Fruit fly (Drosophila melanogaster) whole organism, embryonic: ENCODE measurements around the gene DZIP1.

Source experiments
- Atf-2 ChIP-seq: fragments of 200-800 bp; sonication (Bioruptor generic); optimal IDR thresholded peaks from 2 replicates; lab custom pipeline; 2016; ENCODE audit warnings: missing biosample characterization, missing genetic modification characterization
- CG1233 ChIP-seq: fragments of 200-800 bp; sonication (Bioruptor generic); optimal IDR thresholded peaks from 4 replicates; lab custom pipeline; 2018; ENCODE audit warnings: missing biosample characterization, mild to moderate bottlenecking, missing genetic modification characterization
- CG13424 ChIP-seq: fragments of 200-800 bp; sonication (Bioruptor generic); optimal IDR thresholded peaks from 2 replicates; lab custom pipeline; 2019; ENCODE audit warnings: missing biosample characterization, mild to moderate bottlenecking, missing genetic modification characterization, moderate library complexity
- CG14441 ChIP-seq: fragments of 200-800 bp; sonication (Bioruptor generic); IDR thresholded peaks from 2 replicates; pipeline ENCODE4 v1.3.6; 2022; ENCODE audit warnings: missing biosample characterization, missing genetic modification characterization
- CG14710 ChIP-seq: fragments of 200-800 bp; sonication (Bioruptor generic); optimal IDR thresholded peaks from 3 replicates; lab custom pipeline; 2019; ENCODE audit warnings: missing biosample characterization, mild to moderate bottlenecking, missing genetic modification characterization, moderate library complexity
- CG17186 ChIP-seq: fragments of 200-800 bp; sonication (Bioruptor generic); optimal IDR thresholded peaks from 3 replicates; lab custom pipeline; 2017; ENCODE audit warnings: missing biosample characterization, missing genetic modification reagents, missing genetic modification characterization
- CG17802 ChIP-seq: fragments of 200-800 bp; sonication (Bioruptor generic); optimal IDR thresholded peaks from 2 replicates; lab custom pipeline; 2018; ENCODE audit warnings: missing biosample characterization, mild to moderate bottlenecking, missing genetic modification characterization, moderate library complexity
- CG18262 ChIP-seq: fragments of 200-800 bp; optimal IDR thresholded peaks from 3 replicates; lab custom pipeline; 2019; ENCODE audit warnings: missing biosample characterization, mild to moderate bottlenecking, missing genetic modification characterization, moderate library complexity
- CG2199 ChIP-seq: fragments of 200-800 bp; sonication (Bioruptor generic); IDR thresholded peaks from 3 replicates; pipeline ENCODE4 v1.3.6; 2022; ENCODE audit warnings: missing biosample characterization, missing genetic modification characterization
- CG31441 ChIP-seq: fragments of 200-800 bp; sonication (Bioruptor generic); IDR thresholded peaks from 2 replicates; pipeline ENCODE4 v1.3.6; 2022; ENCODE audit warnings: missing biosample characterization, missing genetic modification characterization
- CG32772 ChIP-seq: fragments of 200-800 bp; sonication (Bioruptor generic); IDR thresholded peaks from 2 replicates; pipeline ENCODE4 v1.3.6; 2022; ENCODE audit warnings: missing biosample characterization, missing genetic modification characterization
- CG33557 ChIP-seq: fragments of 200-800 bp; sonication (Bioruptor generic); optimal IDR thresholded peaks from 2 replicates; lab custom pipeline; 2019; ENCODE audit warnings: missing biosample characterization, mild to moderate bottlenecking, missing genetic modification characterization, moderate library complexity
- CG34422 ChIP-seq: fragments of 200-800 bp; sonication (Bioruptor generic); IDR thresholded peaks from 3 replicates; pipeline ENCODE4 v1.3.6; 2022; ENCODE audit warnings: missing biosample characterization, missing genetic modification characterization
- CG6765 ChIP-seq: fragments of 200-800 bp; sonication (Bioruptor generic); optimal IDR thresholded peaks from 3 replicates; lab custom pipeline; 2017; ENCODE audit warnings: missing biosample characterization, mild to moderate bottlenecking, missing genetic modification characterization
- CG6791 ChIP-seq: fragments of 200-800 bp; sonication (Bioruptor generic); IDR thresholded peaks from 3 replicates; pipeline ENCODE4 v1.3.6; 2022; ENCODE audit warnings: missing biosample characterization, missing genetic modification characterization; ENCODE audit not compliant: partially characterized antibody
- CG7556 ChIP-seq: fragments of 200-800 bp; sonication (Bioruptor generic); optimal IDR thresholded peaks from 2 replicates; lab custom pipeline; 2017; ENCODE audit warnings: missing biosample characterization, mild to moderate bottlenecking, missing genetic modification characterization
- CoRest ChIP-seq: fragments of 200-800 bp; sonication (Bioruptor generic); optimal IDR thresholded peaks from 3 replicates; lab custom pipeline; 2018; ENCODE audit warnings: missing biosample characterization, mild to moderate bottlenecking, missing genetic modification characterization, moderate library complexity
- Dip2 ChIP-seq: fragments of 200-800 bp; sonication (Bioruptor generic); IDR thresholded peaks from 2 replicates; pipeline ENCODE4 v1.3.6; 2022; ENCODE audit warnings: missing biosample characterization, missing genetic modification characterization
- H15 ChIP-seq: fragments of 200-800 bp; sonication (Bioruptor generic); IDR thresholded peaks from 3 replicates; pipeline ENCODE4 v1.3.6; 2022; ENCODE audit warnings: missing biosample characterization, missing genetic modification characterization
- HLH4C ChIP-seq: fragments of 200-800 bp; sonication (Bioruptor generic); IDR thresholded peaks from 3 replicates; pipeline ENCODE4 v1.3.6; 2022; ENCODE audit warnings: missing biosample characterization, missing genetic modification characterization; ENCODE audit not compliant: partially characterized antibody
- Hmx ChIP-seq: fragments of 200-800 bp; sonication (Bioruptor generic); optimal IDR thresholded peaks from 2 replicates; lab custom pipeline; 2016; ENCODE audit warnings: missing biosample characterization, missing genetic modification characterization
- Hr3 ChIP-seq: fragments of 200-800 bp; sonication (Bioruptor generic); optimal IDR thresholded peaks from 3 replicates; lab custom pipeline; 2016; ENCODE audit warnings: missing biosample characterization, missing genetic modification characterization
- Hsf ChIP-seq: fragments of 200-800 bp; sonication (Bioruptor generic); optimal IDR thresholded peaks from 3 replicates; lab custom pipeline; 2016; ENCODE audit warnings: missing biosample characterization, missing genetic modification characterization
- Pdp1 ChIP-seq, 2 experiments: fragments of 200-800 bp; sonication (Bioruptor generic); optimal IDR thresholded peaks; 3 replicates each; lab custom pipeline; 2016; ENCODE audit warnings: missing biosample characterization in 2 of 2, missing genetic modification characterization in 2 of 2, mild to moderate bottlenecking in 1 of 2, moderate library complexity in 1 of 2
- Sin3A ChIP-seq: fragments of >200 bp; optimal IDR thresholded peaks from 2 replicates; lab custom pipeline; 2018
- Taf1 ChIP-seq: fragments of 200-800 bp; sonication (Bioruptor generic); IDR thresholded peaks from 2 replicates; pipeline ENCODE4 v1.3.6; 2022; ENCODE audit warnings: missing biosample characterization, missing genetic modification characterization
- Xrp1 ChIP-seq: fragments of 200-800 bp; sonication (Bioruptor generic); IDR thresholded peaks from 2 replicates; pipeline ENCODE4 v1.3.6; 2022; ENCODE audit warnings: missing biosample characterization, missing genetic modification characterization
- bsh ChIP-seq, 2 experiments: fragments of 200-800 bp; sonication (Bioruptor generic); optimal IDR thresholded peaks; 2 replicates each; lab custom pipeline; 2017 to 2018; ENCODE audit warnings: mild to moderate bottlenecking in 2 of 2, missing biosample characterization in 2 of 2, missing genetic modification characterization in 2 of 2, moderate library complexity in 1 of 2
- caup ChIP-seq: fragments of 200-800 bp; sonication (Bioruptor generic); optimal IDR thresholded peaks from 3 replicates; lab custom pipeline; 2017; ENCODE audit warnings: missing biosample characterization, mild to moderate bottlenecking, missing genetic modification characterization, moderate library complexity; ENCODE audit not compliant: severe bottlenecking
- cg ChIP-seq: fragments of 200-800 bp; sonication (Bioruptor generic); optimal IDR thresholded peaks from 3 replicates; lab custom pipeline; 2019; ENCODE audit warnings: missing biosample characterization, mild to moderate bottlenecking, missing genetic modification characterization, moderate library complexity
- dati ChIP-seq: fragments of 200-800 bp; sonication (Bioruptor generic); IDR thresholded peaks from 2 replicates; pipeline ENCODE4 v1.3.6; 2022; ENCODE audit warnings: missing biosample characterization, missing genetic modification characterization
- dimm ChIP-seq: fragments of 200-800 bp; sonication (Bioruptor generic); IDR thresholded peaks from 2 replicates; pipeline ENCODE4 v1.3.6; 2022; ENCODE audit warnings: missing biosample characterization, missing genetic modification characterization
- ftz-f1 ChIP-seq: fragments of 200-800 bp; sonication (Bioruptor generic); optimal IDR thresholded peaks from 2 replicates; lab custom pipeline; 2016; ENCODE audit warnings: missing biosample characterization, missing genetic modification characterization
- gce ChIP-seq: fragments of 200-800 bp; sonication (Bioruptor generic); IDR thresholded peaks from 3 replicates; pipeline ENCODE4 v1.3.6; 2022; ENCODE audit warnings: missing biosample characterization, missing genetic modification characterization
- inv ChIP-seq: fragments of 200-800 bp; sonication (Bioruptor generic); IDR thresholded peaks from 2 replicates; pipeline ENCODE4 v1.3.6; 2022; ENCODE audit warnings: missing biosample characterization, missing genetic modification characterization; ENCODE audit not compliant: partially characterized antibody
- jing ChIP-seq: fragments of 200-800 bp; sonication (Bioruptor generic); optimal IDR thresholded peaks from 2 replicates; lab custom pipeline; 2018; ENCODE audit warnings: missing biosample characterization, mild to moderate bottlenecking, missing genetic modification characterization
- mld ChIP-seq: fragments of 200-800 bp; sonication (Bioruptor generic); IDR thresholded peaks from 3 replicates; pipeline ENCODE4 v1.3.6; 2022; ENCODE audit warnings: missing biosample characterization, missing genetic modification characterization; ENCODE audit not compliant: partially characterized antibody
- p53 ChIP-seq: fragments of 200-800 bp; sonication (Bioruptor generic); optimal IDR thresholded peaks from 2 replicates; lab custom pipeline; 2016; ENCODE audit warnings: missing biosample characterization, missing genetic modification characterization
- pita ChIP-seq: fragments of 200-800 bp; sonication (Bioruptor generic); optimal IDR thresholded peaks from 2 replicates; lab custom pipeline; 2017; ENCODE audit warnings: missing biosample characterization, mild to moderate bottlenecking, missing genetic modification characterization
- pros ChIP-seq: fragments of 200-800 bp; sonication (Bioruptor generic); optimal IDR thresholded peaks from 3 replicates; lab custom pipeline; 2019; ENCODE audit warnings: missing biosample characterization, mild to moderate bottlenecking, missing genetic modification characterization, moderate library complexity
- rib ChIP-seq: fragments of 200-800 bp; sonication (Bioruptor generic); IDR thresholded peaks from 2 replicates; pipeline ENCODE4 v1.3.6; 2022; ENCODE audit warnings: missing biosample characterization, missing genetic modification characterization
- sens ChIP-seq: fragments of 200-800 bp; sonication (Bioruptor generic); peaks from one replicate; lab custom pipeline; 2016; ENCODE audit warnings: missing biosample characterization, missing genetic modification characterization
- sima ChIP-seq: fragments of 200-800 bp; sonication (Bioruptor generic); optimal IDR thresholded peaks from 2 replicates; lab custom pipeline; 2016; ENCODE audit warnings: missing biosample characterization, missing genetic modification characterization
- slbo ChIP-seq: fragments of 200-800 bp; sonication (Bioruptor generic); IDR thresholded peaks from 2 replicates; pipeline ENCODE4 v1.3.6; 2022; ENCODE audit warnings: missing biosample characterization, missing genetic modification characterization
- sna ChIP-seq: fragments of 200-800 bp; sonication (Bioruptor generic); IDR thresholded peaks from 2 replicates; pipeline ENCODE4 v1.3.6; 2022; ENCODE audit warnings: missing biosample characterization, missing genetic modification characterization; ENCODE audit not compliant: partially characterized antibody
- sob ChIP-seq: fragments of 200-800 bp; sonication (Bioruptor generic); IDR thresholded peaks from 2 replicates; pipeline ENCODE4 v1.3.6; 2022; ENCODE audit warnings: missing biosample characterization, missing genetic modification characterization
- sqz ChIP-seq: fragments of 200-800 bp; sonication (Bioruptor generic); optimal IDR thresholded peaks from 3 replicates; lab custom pipeline; 2018; ENCODE audit warnings: missing biosample characterization, mild to moderate bottlenecking, missing genetic modification characterization
- ssp ChIP-seq: fragments of 200-800 bp; sonication (Bioruptor generic); IDR thresholded peaks from 2 replicates; pipeline ENCODE4 v1.3.6; 2022; ENCODE audit warnings: missing biosample characterization, missing genetic modification characterization
- stc ChIP-seq: fragments of 200-800 bp; sonication (Bioruptor generic); IDR thresholded peaks from 2 replicates; pipeline ENCODE4 v1.3.6; 2022; ENCODE audit warnings: missing biosample characterization, missing genetic modification characterization
- zen2 ChIP-seq: fragments of 200-800 bp; sonication (Bioruptor generic); IDR thresholded peaks from 3 replicates; pipeline ENCODE4 v1.3.6; 2022; ENCODE audit warnings: missing biosample characterization, missing genetic modification characterization; ENCODE audit not compliant: partially characterized antibody

Gene DZIP1

DNA sequence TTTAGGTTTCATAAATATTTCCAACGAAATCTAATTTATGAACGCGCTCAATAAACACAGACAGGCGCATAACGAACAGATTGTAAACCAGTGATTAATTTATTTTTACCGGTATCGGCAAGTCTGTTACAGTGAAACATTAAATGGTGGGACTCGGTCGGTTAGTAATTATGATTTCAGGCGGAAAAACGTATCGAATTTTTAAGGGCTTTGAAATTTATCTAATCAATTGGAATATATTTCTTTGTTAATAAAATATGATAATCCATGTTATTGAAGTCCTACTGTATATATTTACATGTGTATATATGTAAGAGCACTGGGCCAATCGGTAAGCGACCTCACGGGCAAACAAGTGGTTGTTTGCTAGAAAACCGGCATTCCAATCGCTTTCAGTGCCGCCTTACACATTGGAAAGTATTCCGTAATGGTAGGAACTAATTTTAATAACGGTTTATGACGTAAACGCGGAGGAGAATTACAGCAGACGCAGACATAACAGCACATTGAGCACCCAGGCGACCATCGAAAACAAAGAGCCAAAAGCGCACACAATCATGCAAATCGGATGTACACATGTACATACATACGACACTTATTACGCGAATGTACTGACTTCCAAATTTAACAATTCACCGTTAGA, 28.1 kb downstream of the DZIP1 start:
- TF ChIP-seq Pdp1 (GFP tag; optimal IDR thresholded peaks at IDR 0.05; lab: Kevin White, UChicago) (peak; percentile 88 to 89), CG2199 (GFP tag; lab: Robert Waterston, UW) (peak; percentile 90; the same call in 2 of the 3 replicates), pita (GFP tag; lab: Kevin White, UChicago) (no peak), caup (peak; percentile 92), dati (GFP tag; lab: Robert Waterston, UW) (peak; percentile 69; the same call in 1 of the 2 replicates), HLH4C (GFP tag; lab: Robert Waterston, UW) (no peak), zen2 (no peak), ftz-f1 (GFP tag; lab: Kevin White, UChicago) (peak; percentile 13), CG17802 (tag; lab: Kevin White, UChicago) (peak; percentile 29), CoRest (tag; lab: Kevin White, UChicago) (peak; percentile 96), CG1233 (GFP tag; lab: Kevin White, UChicago) (peak; percentile 89), CG18262 (tag; lab: Kevin White, UChicago) (no peak), CG13424 (tag; lab: Kevin White, UChicago) (peak; percentile 96), dimm (GFP tag; lab: Robert Waterston, UW) (peak; percentile 85), H15 (GFP tag; lab: Robert Waterston, UW) (peak; percentile 94), Atf-2 (peak; percentile 73), slbo (GFP tag; lab: Robert Waterston, UW) (peak; percentile 98), stc (peak; percentile 94), CG32772 (GFP tag; lab: Robert Waterston, UW) (peak; percentile 93), ssp (GFP tag; lab: Robert Waterston, UW) (peak; percentile 82), sens (GFP tag; lab: Kevin White, UChicago) (peak; percentile 98), Hr3 (GFP tag; lab: Kevin White, UChicago) (peak; percentile 87), CG14441 (peak; percentile 96), sima (GFP tag; lab: Kevin White, UChicago) (peak; percentile 52), Sin3A (lab: Kevin White, UChicago) (no peak), Taf1 (GFP tag; lab: Robert Waterston, UW) (peak; percentile 95), CG34422 (GFP tag; lab: Robert Waterston, UW) (peak; percentile 97), sob (GFP tag; lab: Robert Waterston, UW) (peak; percentile 97), sna (GFP tag; lab: Robert Waterston, UW) (no peak), rib (peak; percentile 96), Dip2 (no peak), mld (no peak; the same call in 2 of the 3 replicates), Hmx (GFP tag; lab: Kevin White, UChicago) (peak; percentile 71), CG14710 (tag; lab: Kevin White, UChicago) (peak; percentile 19), CG31441 (GFP tag; lab: Robert Waterston, UW) (no peak; the same call in 1 of the 2 replicates), pros (GFP tag; lab: Kevin White, UChicago) (no peak), CG6791 (GFP tag; lab: Robert Waterston, UW) (no peak), gce (peak; percentile 92), Hsf (GFP tag; lab: Kevin White, UChicago) (peak; percentile 95), inv (GFP tag; lab: Robert Waterston, UW) (no peak), Xrp1 (GFP tag; lab: Robert Waterston, UW) (peak; percentile 92), cg (GFP tag; lab: Kevin White, UChicago) (no peak), bsh (GFP tag; optimal IDR thresholded peaks at IDR 0.05; lab: Kevin White, UChicago) (peak; percentile 58 to 89), jing (GFP tag; lab: Kevin White, UChicago) (peak; percentile 78), sqz (GFP tag; lab: Kevin White, UChicago) (no peak), CG17186 (GFP tag; lab: Kevin White, UChicago) (no peak), CG7556 (GFP tag; lab: Kevin White, UChicago) (peak; percentile 82), p53 (GFP tag; lab: Kevin White, UChicago) (peak; percentile 17), CG33557 (GFP tag; lab: Kevin White, UChicago) (peak; percentile 20), CG6765 (GFP tag; lab: Kevin White, UChicago) (peak; percentile 75)
